Worm (Caenorhabditis elegans): ENCODE results near the gene abts-3.

Gene abts-3

DNA sequence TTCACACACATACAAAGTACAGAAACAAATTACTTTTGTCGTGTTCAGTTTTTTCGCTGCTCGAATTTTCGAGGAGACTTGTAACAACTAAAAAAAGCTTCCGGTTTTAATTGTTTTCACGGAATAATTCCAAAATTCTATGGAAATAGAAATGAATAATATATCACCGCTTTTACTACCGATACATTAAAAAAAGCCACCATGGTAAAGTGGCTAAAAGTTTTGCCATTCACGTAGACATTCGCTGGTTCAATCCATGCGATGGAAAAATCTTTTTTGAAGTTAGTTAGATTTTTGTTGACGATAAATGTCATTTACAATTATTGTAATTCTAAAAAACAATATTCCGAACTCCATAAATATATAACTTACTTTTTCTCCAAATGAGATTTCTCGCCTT is 36.0 kb downstream of the abts-3 start:
- TF ChIP-seq ztf-22 (GFP tag; optimal IDR thresholded peaks at IDR 0.05) (no peak), B0261.1 (tag; optimal IDR thresholded peaks at IDR 0.05) (peak; percentile 27), tbp1 (GFP tag; optimal IDR thresholded peaks at IDR 0.05) (peak; percentile 77), rpc-1 (optimal IDR thresholded peaks at IDR 0.05) (peak; percentile 20), rpc-1 (tag; optimal IDR thresholded peaks at IDR 0.05) (peak; percentile 67), snpc-1.1 (tag; optimal IDR thresholded peaks at IDR 0.05; ENCODE audit: insufficient read depth) (no peak)

DNA sequence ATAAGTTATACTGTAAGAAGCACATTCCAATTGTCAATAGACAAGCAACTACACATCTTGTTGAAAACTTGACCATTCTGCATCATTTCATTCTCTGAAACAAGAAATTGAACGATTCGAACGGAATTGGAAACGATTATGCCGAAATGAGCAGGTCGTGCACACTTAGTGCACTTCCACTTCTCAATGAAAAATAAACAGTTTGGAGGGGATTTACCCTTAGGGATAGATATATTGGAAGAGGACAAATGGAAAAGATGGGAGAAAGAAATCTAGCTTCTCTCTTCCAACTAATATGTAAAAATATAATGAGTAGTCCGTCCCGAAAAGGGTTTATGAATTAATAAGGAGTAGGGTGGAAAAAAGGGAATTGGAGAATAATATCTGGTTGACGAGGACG is 36.5 kb downstream of the abts-3 start, which contains the start of gene hst-3.1:
Gene hst-3.1 (minus strand): TSS at position 101 of the 400 bp plus-strand sequence.
- no peak for TF ChIP-seq ZK185.1 (tag; optimal IDR thresholded peaks at IDR 0.05; ENCODE audit: poor library complexity, severe bottlenecking)
- TF ChIP-seq aptf-3 (GFP tag; IDR thresholded peaks at IDR 0.05): no peak
- TF ChIP-seq F52B5.7 (tag; optimal IDR thresholded peaks at IDR 0.05): no peak
- no peak for TF ChIP-seq lin-54 (GFP tag; optimal IDR thresholded peaks at IDR 0.05)
- TF ChIP-seq Y56A3A.18 (GFP tag; IDR thresholded peaks at IDR 0.05): no peak
- TF ChIP-seq Y95B8A.8 (GFP tag; IDR thresholded peaks at IDR 0.05): no peak
- TF ChIP-seq madf-10 (tag; optimal IDR thresholded peaks at IDR 0.05): no peak
- TF ChIP-seq ceh-91 (GFP tag; IDR thresholded peaks at IDR 0.05): no peak
- TF ChIP-seq ets-4 (GFP tag; optimal IDR thresholded peaks at IDR 0.05): no peak
- no peak for TF ChIP-seq ztf-6 (GFP tag; IDR thresholded peaks at IDR 0.05)
- TF ChIP-seq egl-44 (GFP tag; IDR thresholded peaks at IDR 0.05): no peak
- TF ChIP-seq nfya-1 (tag; optimal IDR thresholded peaks at IDR 0.05; ENCODE audit: borderline replicate concordance, insufficient read depth): no peak
- no peak for TF ChIP-seq athp-1 (tag; optimal IDR thresholded peaks at IDR 0.05)
- no peak for TF ChIP-seq tbp1 (GFP tag; optimal IDR thresholded peaks at IDR 0.05)
- TF ChIP-seq B0035.1 (tag; optimal IDR thresholded peaks at IDR 0.05): no peak
- TF ChIP-seq mes-4 (tag; optimal IDR thresholded peaks at IDR 0.05): no peak
- no peak for TF ChIP-seq K11D2.4 (GFP tag; IDR thresholded peaks at IDR 0.05)
- TF ChIP-seq rcor-1 (GFP tag; IDR thresholded peaks at IDR 0.05): no peak
- no peak for TF ChIP-seq snpc-1.1 (tag; optimal IDR thresholded peaks at IDR 0.05; ENCODE audit: insufficient read depth)

- TF ChIP-seq B0019.2 (GFP tag; conservative IDR thresholded peaks at IDR 0.05): no peak
Observed at ce11 chrII:6170236-6170635, 37.5 kb downstream of the abts-3 start.

ce11 chrII:6171228-6171627 is 38.5 kb downstream of the abts-3 start, which contains the start of gene F40H3.3:
Gene F40H3.3 (plus strand): TSS chrII:6171507.
- TF ChIP-seq fkh-3 (tag; optimal IDR thresholded peaks at IDR 0.05) (no peak), snpc-3.4 (tag; optimal IDR thresholded peaks at IDR 0.05) (no peak), cebp-1 (GFP tag; IDR thresholded peaks at IDR 0.05) (no peak), cebp-1 (tag; optimal IDR thresholded peaks at IDR 0.05) (no peak), chd-7 (tag; optimal IDR thresholded peaks at IDR 0.05) (no peak), attf-3 (GFP tag; conservative IDR thresholded peaks at IDR 0.05) (no peak), madf-8 (GFP tag; conservative IDR thresholded peaks at IDR 0.05) (no peak), bed-2 (GFP tag; IDR thresholded peaks at IDR 0.05) (no peak), xnd-1 (tag; optimal IDR thresholded peaks at IDR 0.05) (no peak)

DNA sequence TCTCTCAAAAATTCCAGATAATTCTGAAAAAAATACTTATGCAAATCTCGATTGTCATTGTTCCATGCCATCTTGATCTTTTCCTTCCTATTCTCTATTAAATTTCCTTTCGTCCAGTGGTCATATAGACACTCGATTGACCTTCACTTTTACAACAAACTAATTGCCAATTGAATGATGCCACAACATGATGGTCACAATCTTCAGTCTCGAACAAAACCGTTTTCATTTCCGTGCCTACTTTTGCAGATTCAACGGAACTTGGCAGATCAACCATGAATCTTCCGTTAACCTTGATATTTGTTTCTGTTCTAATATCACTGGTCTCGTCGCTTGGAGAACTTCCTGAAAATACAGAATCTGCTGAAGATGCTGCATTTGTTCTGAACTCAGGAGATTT is 40.7 kb downstream of the abts-3 start, which contains the start of gene F40H3.2:
Gene F40H3.2 (plus strand): TSS at position 250 of the 400 bp plus-strand sequence.
- TF ChIP-seq F22D6.2 (tag; optimal IDR thresholded peaks at IDR 0.05) (no peak), cebp-2 (GFP tag; IDR thresholded peaks at IDR 0.05) (no peak), rcor-1 (GFP tag; IDR thresholded peaks at IDR 0.05) (no peak), hrde-1 (tag; optimal IDR thresholded peaks at IDR 0.05; ENCODE audit: borderline replicate concordance) (no peak), unc-130 (GFP tag; optimal IDR thresholded peaks at IDR 0.05) (no peak), him-1 (tag; optimal IDR thresholded peaks at IDR 0.05) (no peak), aptf-2 (GFP tag; conservative IDR thresholded peaks at IDR 0.05) (no peak), egl-18 (GFP tag; IDR thresholded peaks at IDR 0.05) (no peak), F39B2.1 (GFP tag; IDR thresholded peaks at IDR 0.05) (no peak), nhr-27 (tag; optimal IDR thresholded peaks at IDR 0.05) (no peak), ztf-25 (GFP tag; IDR thresholded peaks at IDR 0.05) (no peak), ztf-6 (GFP tag; IDR thresholded peaks at IDR 0.05) (no peak), lsy-27 (tag; optimal IDR thresholded peaks at IDR 0.05; ENCODE audit: borderline replicate concordance, insufficient read depth) (no peak)

Data from whole organism, young adult.